Worm (Caenorhabditis elegans) whole organism, L4/young adult: Measurements from ENCODE around the gene srj-1.

Experiments used
- W03F9.2 ChIP-seq: fragments of 150-350 bp; optimal IDR thresholded peaks from 2 replicates; lab custom pipeline; 2014; ENCODE audit warnings: missing biosample characterization, missing genetic modification characterization
- dao-5 ChIP-seq: sonication (generic microtip); optimal IDR thresholded peaks from 2 replicates; lab custom pipeline; 2016; ENCODE audit warnings: missing genotype, missing genetic modification characterization, moderate library complexity, missing compliant biosample characterization
- him-1 ChIP-seq: sonication (generic microtip); optimal IDR thresholded peaks from 2 replicates; lab custom pipeline; 2016; ENCODE audit warnings: missing genotype, missing genetic modification reagents, missing genetic modification characterization, missing compliant biosample characterization

Gene srj-1

ce11 chrIV:11919067-11919466 is 46.2 kb downstream of the srj-1 start:
- TF ChIP-seq him-1 (tag; lab: Kevin White, UChicago) (no peak), dao-5 (tag; lab: Kevin White, UChicago) (no peak), W03F9.2 (no peak)

- TF ChIP-seq him-1 (tag; lab: Kevin White, UChicago) (no peak), dao-5 (tag; lab: Kevin White, UChicago) (no peak), W03F9.2 (no peak)
Measured at ce11 chrIV:11917886-11918285, 47.3 kb downstream of the srj-1 start.

- TF ChIP-seq dao-5 (tag; lab: Kevin White, UChicago) (no peak), W03F9.2 (no peak), him-1 (tag; lab: Kevin White, UChicago) (no peak)
Measured at ce11 chrIV:11916907-11917306, 48.3 kb downstream of the srj-1 start, which contains the start of gene ZK822.10. ZK822.10 (plus strand) TSS chrIV:11917137.

ce11 chrIV:11915768-11916453 is 49.3 kb downstream of the srj-1 start, which contains the start of gene ZK822.9:
ZK822.9 (plus strand) TSS chrIV:11915947.
- TF ChIP-seq dao-5 (tag; lab: Kevin White, UChicago): no peak
- no peak for TF ChIP-seq him-1 (tag; lab: Kevin White, UChicago)
- no peak for TF ChIP-seq W03F9.2

ce11 chrIV:11914837-11915737 is 50.1 kb downstream of the srj-1 start, which contains the start of gene fat-6:
fat-6 (minus strand) TSS chrIV:11915687.
- TF ChIP-seq dao-5 (tag; lab: Kevin White, UChicago) (no peak), W03F9.2 (no peak), him-1 (tag; lab: Kevin White, UChicago) (no peak)

ce11 chrIV:11914260-11914836 is 50.9 kb downstream of the srj-1 start:
- TF ChIP-seq dao-5 (tag; lab: Kevin White, UChicago): no peak
- TF ChIP-seq him-1 (tag; lab: Kevin White, UChicago): no peak
- TF ChIP-seq W03F9.2: no peak
